Worm (Caenorhabditis elegans): Measurements from ENCODE around the gene daf-11.

ce11 chrV:11769646-11770045, 43.8 kb upstream of the daf-11 start:
- TF ChIP-seq nhr-237 (tag; optimal IDR thresholded peaks at IDR 0.05) (no peak), nhr-28 (tag; optimal IDR thresholded peaks at IDR 0.05) (no peak), zip-8 (tag; optimal IDR thresholded peaks at IDR 0.05) (no peak), unc-62 (GFP tag; optimal IDR thresholded peaks at IDR 0.05) (no peak), nhr-12 (tag; optimal IDR thresholded peaks at IDR 0.05) (no peak), lsy-2 (tag; optimal IDR thresholded peaks at IDR 0.05) (no peak), pha-4 (tag; optimal IDR thresholded peaks at IDR 0.05) (no peak), blmp-1 (tag; optimal IDR thresholded peaks at IDR 0.05) (no peak), snpc-4 (tag; optimal IDR thresholded peaks at IDR 0.05) (no peak)

All from whole organism, mixed stage, embryonic.